Fruit fly (Drosophila melanogaster) whole organism, embryonic: ENCODE results near the gene AstA.

Source experiments
- Abd-B ChIP-seq: fragments of 200-800 bp; sonication (Bioruptor generic); optimal IDR thresholded peaks from 2 replicates; lab custom pipeline; 2018; ENCODE audit warnings: missing biosample characterization, mild to moderate bottlenecking, missing genetic modification characterization, moderate library complexity
- Aef1 ChIP-seq: fragments of 200-800 bp; sonication (Bioruptor generic); IDR thresholded peaks from 3 replicates; pipeline ENCODE4 v1.3.6; 2022; ENCODE audit warnings: missing biosample characterization, missing genetic modification characterization
- Blimp-1 ChIP-seq: fragments of 200-800 bp; sonication (Bioruptor generic); optimal IDR thresholded peaks from 3 replicates; lab custom pipeline; 2018; ENCODE audit warnings: missing biosample characterization, missing genetic modification characterization, mild to moderate bottlenecking, moderate library complexity, missing genetic modification reagents
- CG10209 ChIP-seq: fragments of 200-800 bp; sonication (Bioruptor generic); optimal IDR thresholded peaks from 3 replicates; lab custom pipeline; 2017; ENCODE audit warnings: missing biosample characterization, mild to moderate bottlenecking, missing genetic modification characterization, missing genetic modification reagents
- CG10274 ChIP-seq: fragments of 200-800 bp; sonication (Bioruptor generic); optimal IDR thresholded peaks from 3 replicates; lab custom pipeline; 2017; ENCODE audit warnings: missing biosample characterization, mild to moderate bottlenecking, missing genetic modification characterization
- CG10543 ChIP-seq: fragments of 200-800 bp; sonication (Bioruptor generic); optimal IDR thresholded peaks from 3 replicates; lab custom pipeline; 2017; ENCODE audit warnings: missing biosample characterization, mild to moderate bottlenecking, missing genetic modification characterization, moderate library complexity
- CG13424 ChIP-seq: fragments of 200-800 bp; sonication (Bioruptor generic); optimal IDR thresholded peaks from 2 replicates; lab custom pipeline; 2019; ENCODE audit warnings: missing biosample characterization, mild to moderate bottlenecking, missing genetic modification characterization, moderate library complexity
- CG14014 ChIP-seq: fragments of 200-800 bp; sonication (Bioruptor generic); IDR thresholded peaks from 2 replicates; pipeline ENCODE4 v1.3.6; 2022; ENCODE audit warnings: missing biosample characterization, missing genetic modification characterization
- CG14667 ChIP-seq: fragments of 200-800 bp; sonication (Bioruptor generic); IDR thresholded peaks from 2 replicates; pipeline ENCODE4 v1.3.6; 2022; ENCODE audit warnings: missing biosample characterization, missing genetic modification characterization
- CG15269 ChIP-seq: fragments of 200-800 bp; sonication (Bioruptor generic); optimal IDR thresholded peaks from 2 replicates; lab custom pipeline; 2018; ENCODE audit warnings: missing biosample characterization, mild to moderate bottlenecking, missing genetic modification characterization, moderate library complexity
- CG15479 ChIP-seq: fragments of 200-800 bp; sonication (Bioruptor generic); optimal IDR thresholded peaks from 3 replicates; lab custom pipeline; 2019; ENCODE audit warnings: missing biosample characterization, mild to moderate bottlenecking, missing genetic modification characterization, moderate library complexity
- CG18476 ChIP-seq: fragments of 200-800 bp; sonication (Bioruptor generic); optimal IDR thresholded peaks from 2 replicates; lab custom pipeline; 2016; ENCODE audit warnings: missing biosample characterization, mild to moderate bottlenecking, missing genetic modification characterization
- CG18599 ChIP-seq: fragments of 200-800 bp; sonication (Bioruptor generic); optimal IDR thresholded peaks from 3 replicates; lab custom pipeline; 2017; ENCODE audit warnings: missing biosample characterization, missing genetic modification characterization, mild to moderate bottlenecking, moderate library complexity, missing genetic modification reagents
- CG31224 ChIP-seq: fragments of 200-800 bp; sonication (Bioruptor generic); IDR thresholded peaks from 2 replicates; pipeline ENCODE4 v1.3.6; 2022; ENCODE audit warnings: missing biosample characterization, missing genetic modification characterization
- CG6791 ChIP-seq: fragments of 200-800 bp; sonication (Bioruptor generic); IDR thresholded peaks from 3 replicates; pipeline ENCODE4 v1.3.6; 2022; ENCODE audit warnings: missing biosample characterization, missing genetic modification characterization; ENCODE audit not compliant: partially characterized antibody
- CG8281 ChIP-seq: fragments of 200-800 bp; sonication (Bioruptor generic); optimal IDR thresholded peaks from 2 replicates; lab custom pipeline; 2018; ENCODE audit warnings: missing biosample characterization, mild to moderate bottlenecking, missing genetic modification characterization, moderate library complexity
- Deaf1 ChIP-seq: fragments of 200-800 bp; optimal IDR thresholded peaks from 3 replicates; lab custom pipeline; 2019; ENCODE audit warnings: missing biosample characterization, mild to moderate bottlenecking, missing genetic modification characterization, moderate library complexity
- Dip2 ChIP-seq: fragments of 200-800 bp; sonication (Bioruptor generic); IDR thresholded peaks from 2 replicates; pipeline ENCODE4 v1.3.6; 2022; ENCODE audit warnings: missing biosample characterization, missing genetic modification characterization
- Dp ChIP-seq: fragments of 200-800 bp; sonication (Bioruptor generic); optimal IDR thresholded peaks from 2 replicates; lab custom pipeline; 2018; ENCODE audit warnings: missing biosample characterization, mild to moderate bottlenecking, missing genetic modification characterization, moderate library complexity
- E2f1 ChIP-seq: fragments of 200-800 bp; sonication (Bioruptor generic); IDR thresholded peaks from 2 replicates; pipeline ENCODE4 v1.3.6; 2022; ENCODE audit warnings: missing biosample characterization, missing genetic modification characterization
- Elba2 ChIP-seq: fragments of 200-800 bp; sonication (Bioruptor generic); optimal IDR thresholded peaks from 3 replicates; lab custom pipeline; 2016; ENCODE audit warnings: missing biosample characterization, missing genetic modification characterization
- Ets97D ChIP-seq: fragments of 200-800 bp; sonication (Bioruptor generic); optimal IDR thresholded peaks from 3 replicates; lab custom pipeline; 2016; ENCODE audit warnings: missing biosample characterization, missing genetic modification characterization
- Hand ChIP-seq: fragments of 200-800 bp; sonication (Bioruptor generic); optimal IDR thresholded peaks from 2 replicates; lab custom pipeline; 2017; ENCODE audit warnings: mild to moderate bottlenecking, missing biosample characterization, missing genetic modification reagents, missing genetic modification characterization
- Hr39 ChIP-seq: fragments of >200 bp; optimal IDR thresholded peaks from 2 replicates; lab custom pipeline; 2017
- MESR4 ChIP-seq: fragments of 200-800 bp; sonication (Bioruptor generic); optimal IDR thresholded peaks from 2 replicates; lab custom pipeline; 2018; ENCODE audit warnings: missing biosample characterization, mild to moderate bottlenecking, missing genetic modification characterization, moderate library complexity
- Nf-YB ChIP-seq: fragments of 200-800 bp; sonication (Bioruptor generic); optimal IDR thresholded peaks from 3 replicates; lab custom pipeline; 2019; ENCODE audit warnings: missing biosample characterization, mild to moderate bottlenecking, missing genetic modification characterization, moderate library complexity
- Nf-YC ChIP-seq: fragments of 200-800 bp; optimal IDR thresholded peaks from 3 replicates; lab custom pipeline; 2019; ENCODE audit warnings: missing biosample characterization, mild to moderate bottlenecking, missing genetic modification characterization, moderate library complexity
- Taf1 ChIP-seq: fragments of 200-800 bp; sonication (Bioruptor generic); IDR thresholded peaks from 2 replicates; pipeline ENCODE4 v1.3.6; 2022; ENCODE audit warnings: missing biosample characterization, missing genetic modification characterization
- bsh ChIP-seq, 2 experiments: fragments of 200-800 bp; sonication (Bioruptor generic); optimal IDR thresholded peaks; 2 replicates each; lab custom pipeline; 2017 to 2018; ENCODE audit warnings: mild to moderate bottlenecking in 2 of 2, missing biosample characterization in 2 of 2, missing genetic modification characterization in 2 of 2, moderate library complexity in 1 of 2
- crp ChIP-seq, 2 experiments: fragments of 200-800 bp; sonication (Bioruptor generic); optimal IDR thresholded peaks; 2 replicates in 1 of 2; 3 replicates in 1 of 2; lab custom pipeline; 2017; ENCODE audit warnings: missing biosample characterization in 2 of 2, missing genetic modification characterization in 2 of 2, mild to moderate bottlenecking in 1 of 2, moderate library complexity in 1 of 2
- cwo ChIP-seq: fragments of 200-800 bp; sonication (Bioruptor generic); optimal IDR thresholded peaks from 3 replicates; lab custom pipeline; 2017; ENCODE audit warnings: missing biosample characterization, missing genetic modification characterization, mild to moderate bottlenecking, moderate library complexity, missing genetic modification reagents
- dysf ChIP-seq: fragments of 200-800 bp; sonication (Bioruptor generic); IDR thresholded peaks from 3 replicates; pipeline ENCODE4 v1.3.6; 2022; ENCODE audit warnings: missing biosample characterization, missing genetic modification characterization
- fru ChIP-seq: fragments of >200 bp; optimal IDR thresholded peaks from 2 replicates; lab custom pipeline; 2017
- gfzf ChIP-seq: fragments of 200-800 bp; sonication (Bioruptor generic); optimal IDR thresholded peaks from 2 replicates; lab custom pipeline; 2016; ENCODE audit warnings: missing biosample characterization, mild to moderate bottlenecking, missing genetic modification characterization, moderate library complexity
- jigr1 ChIP-seq: fragments of 200-800 bp; sonication (Bioruptor generic); IDR thresholded peaks from 3 replicates; pipeline ENCODE4 v1.3.6; 2022; ENCODE audit warnings: missing biosample characterization, missing genetic modification characterization
- jing ChIP-seq: fragments of 200-800 bp; sonication (Bioruptor generic); optimal IDR thresholded peaks from 2 replicates; lab custom pipeline; 2018; ENCODE audit warnings: missing biosample characterization, mild to moderate bottlenecking, missing genetic modification characterization
- kay ChIP-seq: fragments of 200-800 bp; sonication (Bioruptor generic); optimal IDR thresholded peaks from 2 replicates; lab custom pipeline; 2016; ENCODE audit warnings: missing biosample characterization, missing genetic modification characterization
- klu ChIP-seq: fragments of 200-800 bp; sonication (Bioruptor generic); IDR thresholded peaks from 2 replicates; pipeline ENCODE4 v1.3.6; 2022; ENCODE audit warnings: missing biosample characterization, missing genetic modification characterization
- lmd ChIP-seq: fragments of 200-800 bp; sonication (Bioruptor generic); IDR thresholded peaks from 2 replicates; pipeline ENCODE4 v1.3.6; 2022; ENCODE audit warnings: missing biosample characterization, missing genetic modification characterization
- pzg ChIP-seq: fragments of 200-800 bp; sonication (Bioruptor generic); optimal IDR thresholded peaks from 3 replicates; lab custom pipeline; 2018; ENCODE audit warnings: missing biosample characterization, mild to moderate bottlenecking, missing genetic modification characterization, moderate library complexity
- sna ChIP-seq: fragments of 200-800 bp; sonication (Bioruptor generic); IDR thresholded peaks from 2 replicates; pipeline ENCODE4 v1.3.6; 2022; ENCODE audit warnings: missing biosample characterization, missing genetic modification characterization; ENCODE audit not compliant: partially characterized antibody
- stc ChIP-seq: fragments of 200-800 bp; sonication (Bioruptor generic); IDR thresholded peaks from 2 replicates; pipeline ENCODE4 v1.3.6; 2022; ENCODE audit warnings: missing biosample characterization, missing genetic modification characterization
- tx ChIP-seq: fragments of 200-800 bp; sonication (Bioruptor generic); optimal IDR thresholded peaks from 2 replicates; lab custom pipeline; 2016; ENCODE audit warnings: missing biosample characterization, missing genetic modification characterization

The AstA gene

dm6 chr3R:24798595-24798994, 33.7 kb upstream of the AstA start (continued):
- peak in 1 of 2 experiments; percentile 15 for TF ChIP-seq bsh (GFP tag; optimal IDR thresholded peaks at IDR 0.05; lab: Kevin White, UChicago)
- TF ChIP-seq, all 482 proteins: peak for 43

dm6 chr3R:24790036-24790435, 25.2 kb upstream of the AstA start, which contains the start of gene CG13634:
Gene CG13634, minus strand, starts transcription at chr3R:24790136.
- TF ChIP-seq kay (no peak), Blimp-1 (peak; percentile 60)
- TF ChIP-seq, all 482 proteins: peak for 1

- TF ChIP-seq Nf-YB (peak; percentile 94), CG18476 (GFP tag; lab: Kevin White, UChicago) (no peak), Nf-YC (peak; percentile 93)
These were observed 22.9 kb upstream of the AstA start, which contains the start of gene Ets96B for dm6 chr3R:24787734-24788133. Gene Ets96B, plus strand, starts transcription at chr3R:24788054.

- TF ChIP-seq MESR4 (GFP tag; lab: Kevin White, UChicago) = peak; percentile 96
- peak; percentile 43; the same call in 2 of the 3 replicates for TF ChIP-seq CG6791
- TF ChIP-seq gfzf (GFP tag; lab: Kevin White, UChicago) = peak; percentile 87
- peak; percentile 57 for TF ChIP-seq Abd-B (GFP tag; lab: Kevin White, UChicago)
- TF ChIP-seq CG14014 (GFP tag; lab: Robert Waterston, UW) = peak; percentile 71
- peak; percentile 68 for TF ChIP-seq CG8281 (tag; lab: Kevin White, UChicago)
- peak; percentile 78 for TF ChIP-seq CG15269
- peak; percentile 19; the same call in 1 of the 3 replicates for TF ChIP-seq Aef1
- TF ChIP-seq sna (GFP tag; lab: Robert Waterston, UW) = 0 out of 2 replicates have a peak, but pooled peaks have one; percentile 22
- peak; percentile 76 for TF ChIP-seq pzg (GFP tag; lab: Kevin White, UChicago)
- peak; percentile 45 for TF ChIP-seq Dp (GFP tag; lab: Kevin White, UChicago)
- peak in 1 of 2 experiments; percentile 72 for TF ChIP-seq bsh (GFP tag; optimal IDR thresholded peaks at IDR 0.05; lab: Kevin White, UChicago)
- TF ChIP-seq Hand (GFP tag; lab: Kevin White, UChicago) = peak; percentile 10
- peak; percentile 91 for TF ChIP-seq CG10209
- peak; percentile 86 for TF ChIP-seq CG10543
- TF ChIP-seq Taf1 (GFP tag; lab: Robert Waterston, UW) = peak; percentile 30; the same call in 1 of the 2 replicates
- peak; percentile 54; the same call in 1 of the 2 replicates for TF ChIP-seq klu (GFP tag; lab: Robert Waterston, UW)
- TF ChIP-seq CG31224 (GFP tag; lab: Robert Waterston, UW) = peak; percentile 77
- TF ChIP-seq jing = peak; percentile 63
- TF ChIP-seq E2f1 (GFP tag; lab: Robert Waterston, UW) = peak; percentile 62
- TF ChIP-seq CG10274 = peak; percentile 77
- TF ChIP-seq CG18599 (GFP tag; lab: Kevin White, UChicago) = peak; percentile 84
- peak; percentile 57 for TF ChIP-seq Deaf1
- no peak for TF ChIP-seq jigr1 (GFP tag; lab: Robert Waterston, UW)
- TF ChIP-seq dysf = peak; percentile 86
- peak; percentile 56 for TF ChIP-seq cwo
- TF ChIP-seq Hr39 (lab: Kevin White, UChicago) = no peak
- no peak for TF ChIP-seq CG15479 (GFP tag; lab: Kevin White, UChicago)
- peak; percentile 40; the same call in 1 of the 2 replicates for TF ChIP-seq CG14667 (GFP tag; lab: Robert Waterston, UW)
- peak; percentile 57 for TF ChIP-seq CG13424 (tag; lab: Kevin White, UChicago)
- peak; percentile 77 for TF ChIP-seq stc (GFP tag; lab: Robert Waterston, UW)
- peak in 1 of 2 experiments; percentile 55 for TF ChIP-seq crp (GFP tag; optimal IDR thresholded peaks at IDR 0.05; lab: Kevin White, UChicago)
- no peak for TF ChIP-seq fru (lab: Kevin White, UChicago)
- TF ChIP-seq lmd (GFP tag; lab: Robert Waterston, UW) = peak; percentile 63
- peak; percentile 35 for TF ChIP-seq tx
- peak; percentile 81 for TF ChIP-seq Elba2 (GFP tag; lab: Kevin White, UChicago)
- peak; percentile 99 for TF ChIP-seq Ets97D
- TF ChIP-seq Dip2 (GFP tag; lab: Robert Waterston, UW) = no peak
These were observed 22.2 kb upstream of the AstA start, which contains the start of gene CG5805 for dm6 chr3R:24787042-24787565. Gene CG5805, minus strand, starts transcription at chr3R:24787421.
